Fruit fly (Drosophila melanogaster): Measurements from ENCODE around the gene CG15169.

Gene CG15169

DNA sequence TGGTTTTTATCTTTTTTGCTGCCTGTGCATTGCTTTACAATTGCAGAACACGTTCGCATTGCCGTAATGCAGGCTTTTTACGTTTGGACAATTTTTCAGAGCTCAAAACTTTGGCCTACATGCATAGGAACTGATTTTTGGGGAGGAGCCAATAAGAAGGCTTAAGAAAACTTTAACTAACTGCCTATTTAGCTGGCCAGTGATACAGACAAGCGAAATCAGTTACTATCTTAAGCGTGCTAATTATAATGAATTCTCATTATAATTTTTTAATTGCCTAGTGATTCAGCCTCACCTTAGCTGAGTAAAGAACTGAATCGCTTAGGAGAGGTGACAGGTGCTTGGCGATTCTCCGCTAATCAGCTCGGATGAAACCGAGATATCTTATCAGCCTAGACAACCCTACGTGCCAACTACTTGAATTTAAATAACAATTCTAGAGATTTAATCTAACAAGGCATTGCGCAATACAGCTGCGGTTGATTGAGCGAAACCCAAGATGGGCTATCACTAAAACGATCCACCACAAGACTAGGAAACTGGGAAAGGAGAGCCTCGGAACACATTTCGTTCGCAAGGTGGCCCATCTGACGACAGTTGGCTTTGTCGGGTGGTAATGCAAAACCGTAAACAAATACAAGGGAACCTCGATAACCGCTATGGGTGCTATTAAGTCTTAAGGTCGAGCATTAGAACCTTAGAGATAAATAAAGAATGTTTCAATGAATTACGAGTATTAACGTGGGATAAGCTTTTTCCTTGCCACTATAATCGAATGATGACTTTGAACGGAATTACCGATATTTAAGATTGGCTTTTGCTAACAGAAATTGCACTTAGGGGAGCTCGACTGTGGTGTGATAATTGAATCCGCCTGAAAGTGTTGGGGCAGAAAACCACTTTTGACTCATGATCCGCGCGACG, 5.4 kb upstream of the CG15169 start (continued):
- no peak for TF ChIP-seq CG1233 (GFP tag; optimal IDR thresholded peaks at IDR 0.05)
- no peak for TF ChIP-seq her (GFP tag; optimal IDR thresholded peaks at IDR 0.05)
- TF ChIP-seq CG9817 (tag; optimal IDR thresholded peaks at IDR 0.05) = no peak
- peak; percentile 62 for TF ChIP-seq sug (tag; optimal IDR thresholded peaks at IDR 0.05)
- no peak for TF ChIP-seq CG8924 (tag; optimal IDR thresholded peaks at IDR 0.05)
- TF ChIP-seq CG8281 (tag; optimal IDR thresholded peaks at IDR 0.05) = no peak
- no peak for TF ChIP-seq Dll (GFP tag; IDR thresholded peaks at IDR 0.05; ENCODE audit: partially characterized antibody)
- no peak for TF ChIP-seq sob (GFP tag; IDR thresholded peaks at IDR 0.05)
- TF ChIP-seq CG10462 (GFP tag; optimal IDR thresholded peaks at IDR 0.05) = no peak
- TF ChIP-seq CG3995 (GFP tag; optimal IDR thresholded peaks at IDR 0.05) = no peak
- no peak for TF ChIP-seq Abd-B (GFP tag; optimal IDR thresholded peaks at IDR 0.05)
- no peak for TF ChIP-seq CG32767 (GFP tag; IDR thresholded peaks at IDR 0.05)
- TF ChIP-seq CG8359 (GFP tag; optimal IDR thresholded peaks at IDR 0.05; ENCODE audit: borderline replicate concordance) = no peak
- no peak for TF ChIP-seq eve (GFP tag; optimal IDR thresholded peaks at IDR 0.05)
- TF ChIP-seq Pdp1 (GFP tag; optimal IDR thresholded peaks at IDR 0.05) = peak in 1 of 2 experiments; percentile 97
- TF ChIP-seq Med (GFP tag) = peak; percentile 26
- peak; percentile 39 for TF ChIP-seq CG34376 (GFP tag; optimal IDR thresholded peaks at IDR 0.05)
- TF ChIP-seq Meics (GFP tag; optimal IDR thresholded peaks at IDR 0.05) = no peak
- TF ChIP-seq CG17802 (tag; optimal IDR thresholded peaks at IDR 0.05) = no peak
- no peak for TF ChIP-seq CG11398 (GFP tag; optimal IDR thresholded peaks at IDR 0.05)
- no peak for TF ChIP-seq Hmx (GFP tag; optimal IDR thresholded peaks at IDR 0.05)
- TF ChIP-seq trh (GFP tag; optimal IDR thresholded peaks at IDR 0.05) = no peak
- no peak for TF ChIP-seq Six4 (GFP tag; optimal IDR thresholded peaks at IDR 0.05)
- TF ChIP-seq Stat92E (GFP tag; optimal IDR thresholded peaks at IDR 0.05) = no peak
- TF ChIP-seq mirr (GFP tag; optimal IDR thresholded peaks at IDR 0.05) = peak; percentile 90
- TF ChIP-seq Dref (GFP tag; IDR thresholded peaks at IDR 0.05) = no peak
- TF ChIP-seq exex (tag; optimal IDR thresholded peaks at IDR 0.05) = peak; percentile 90
- no peak for TF ChIP-seq sens-2 (GFP tag; IDR thresholded peaks at IDR 0.05)
- no peak for TF ChIP-seq Taf1 (GFP tag; IDR thresholded peaks at IDR 0.05)
- TF ChIP-seq CG4730 (GFP tag; IDR thresholded peaks at IDR 0.05) = no peak
- no peak for TF ChIP-seq CG10147 (GFP tag; optimal IDR thresholded peaks at IDR 0.05)
- TF ChIP-seq jigr1 (GFP tag; IDR thresholded peaks at IDR 0.05) = no peak
- no peak for TF ChIP-seq caup (GFP tag; optimal IDR thresholded peaks at IDR 0.05; ENCODE audit: severe bottlenecking)
- TF ChIP-seq CG18599 (GFP tag; optimal IDR thresholded peaks at IDR 0.05) = peak; percentile 28
- no peak for TF ChIP-seq hkb (optimal IDR thresholded peaks at IDR 0.05)
- 0 out of 2 replicates have a peak, but pooled peaks have one; percentile 13 for TF ChIP-seq hkb (GFP tag; IDR thresholded peaks at IDR 0.05)
- TF ChIP-seq Sry-β (GFP tag; optimal IDR thresholded peaks at IDR 0.05) = no peak
- 0 out of 3 replicates have a peak, but pooled peaks have one; percentile 24 for TF ChIP-seq ken (GFP tag; IDR thresholded peaks at IDR 0.05)
- TF ChIP-seq vvl (GFP tag; IDR thresholded peaks at IDR 0.05) = no peak
- TF ChIP-seq CG7271 (tag; optimal IDR thresholded peaks at IDR 0.05) = no peak
- TF ChIP-seq lbe (GFP tag; optimal IDR thresholded peaks at IDR 0.05) = no peak
- TF ChIP-seq Gsc (GFP tag; IDR thresholded peaks at IDR 0.05) = no peak
- no peak for TF ChIP-seq Drgx (GFP tag; IDR thresholded peaks at IDR 0.05)
- 0 out of 3 replicates have a peak, but pooled peaks have one; percentile 14 for TF ChIP-seq row (GFP tag; IDR thresholded peaks at IDR 0.05)
- no peak for TF ChIP-seq CG2129 (GFP tag; IDR thresholded peaks at IDR 0.05; ENCODE audit: partially characterized antibody)
- no peak for TF ChIP-seq Bdp1 (GFP tag; optimal IDR thresholded peaks at IDR 0.05)
- peak; percentile 71 for TF ChIP-seq grau (tag; optimal IDR thresholded peaks at IDR 0.05)
- peak; percentile 38 for TF ChIP-seq Hmr (GFP tag; optimal IDR thresholded peaks at IDR 0.05)

Measured in whole organism, embryonic.